Worm (Caenorhabditis elegans) whole organism, L4 larva: Measurements from ENCODE around the gene Y48C3A.5.

ENCODE experiments used
- D1046.2 ChIP-seq: fragments of 200-800 bp; sonication (Bioruptor generic); IDR thresholded peaks from 2 replicates; pipeline ENCODE4 v1.3.6; 2022; ENCODE audit warnings: missing genetic modification characterization, missing compliant biosample characterization
- F44E2.7 ChIP-seq: fragments of 200-800 bp; sonication (Bioruptor generic); IDR thresholded peaks from 2 replicates; pipeline ENCODE4 v2.1.2; 2022; ENCODE audit warnings: missing genetic modification characterization, missing compliant biosample characterization
- T20F7.1 ChIP-seq: fragments of 200-800 bp; sonication (Bioruptor generic); optimal IDR thresholded peaks from 2 replicates; lab custom pipeline; 2018; ENCODE audit warnings: mild to moderate bottlenecking, missing genetic modification characterization, missing compliant biosample characterization
- T26A8.4 ChIP-seq: fragments of 200-800 bp; sonication (Bioruptor generic); IDR thresholded peaks from 2 replicates; pipeline ENCODE4 v1.3.6; 2022; ENCODE audit warnings: missing genetic modification characterization, missing compliant biosample characterization
- Y105C5A.15 ChIP-seq: fragments of 200-800 bp; sonication (Bioruptor generic); IDR thresholded peaks from 2 replicates; pipeline ENCODE4 v1.3.6; 2022; ENCODE audit warnings: missing genetic modification characterization, missing compliant biosample characterization
- Y48G9A.11 ChIP-seq: fragments of 200-800 bp; sonication (Bioruptor generic); IDR thresholded peaks from 2 replicates; pipeline ENCODE4 v1.3.6; 2022; ENCODE audit warnings: missing genetic modification reagents, missing genetic modification characterization, missing compliant biosample characterization
- Y75B8A.6 ChIP-seq: fragments of 200-800 bp; sonication (Bioruptor generic); IDR thresholded peaks from 2 replicates; pipeline ENCODE4 v1.3.6; 2022; ENCODE audit warnings: missing genetic modification reagents, missing genetic modification characterization, missing compliant biosample characterization
- ZK546.5 ChIP-seq, 2 experiments: sonication (generic microtip); optimal IDR thresholded peaks; 2 replicates each; lab custom pipeline; 2017; ENCODE audit warnings: missing biosample characterization in 2 of 2, missing genetic modification characterization in 2 of 2
- aha-1 ChIP-seq: fragments of 150-350 bp; peaks from one replicate; lab custom pipeline; 2014; ENCODE audit warnings: missing biosample characterization, missing genetic modification characterization
- ama-1 ChIP-seq: fragments of 150-350 bp; optimal IDR thresholded peaks from 2 replicates; lab custom pipeline; 2014; ENCODE audit warnings: inconsistent platforms, mixed read lengths
- ceh-20 ChIP-seq: fragments of 200-800 bp; sonication (Bioruptor generic); IDR thresholded peaks from 2 replicates; pipeline ENCODE4 v1.3.6; 2022; ENCODE audit warnings: missing genetic modification reagents, missing genetic modification characterization, missing compliant biosample characterization
- dmd-6 ChIP-seq: fragments of 200-800 bp; sonication (Bioruptor generic); IDR thresholded peaks from 2 replicates; pipeline ENCODE4 v1.3.6; 2022; ENCODE audit warnings: missing genetic modification reagents, missing genetic modification characterization, missing compliant biosample characterization
- dpl-1 ChIP-seq: fragments of 150-350 bp; optimal IDR thresholded peaks from 2 replicates; lab custom pipeline; 2014; ENCODE audit warnings: missing biosample characterization, missing genetic modification reagents, missing genetic modification characterization
- duxl-1 ChIP-seq: sonication (generic microtip); optimal IDR thresholded peaks from 2 replicates; lab custom pipeline; 2016; ENCODE audit warnings: mild to moderate bottlenecking, missing genetic modification characterization, moderate library complexity, missing compliant biosample characterization; ENCODE audit not compliant: poor library complexity
- dve-1 ChIP-seq: sonication (generic microtip); optimal IDR thresholded peaks from 2 replicates; lab custom pipeline; 2017; ENCODE audit warnings: antibody characterized with exemption, mild to moderate bottlenecking, missing genetic modification characterization, missing compliant biosample characterization; ENCODE audit not compliant: insufficient read depth
- fkh-10 ChIP-seq: fragments of 150-350 bp; optimal IDR thresholded peaks from 2 replicates; lab custom pipeline; 2014; ENCODE audit warnings: missing biosample characterization, missing genetic modification reagents, missing genetic modification characterization
- gei-8 ChIP-seq: fragments of 200-800 bp; sonication (Bioruptor generic); optimal IDR thresholded peaks from 2 replicates; lab custom pipeline; 2018; ENCODE audit warnings: mild to moderate bottlenecking, missing genetic modification characterization, missing compliant biosample characterization
- hif-1 ChIP-seq, 2 experiments: sonication (generic microtip); optimal IDR thresholded peaks; 2 replicates each; lab custom pipeline; 2016 to 2017; ENCODE audit warnings: missing compliant biosample characterization in 2 of 2, missing genetic modification characterization in 2 of 2, missing genetic modification reagents in 2 of 2, missing genotype in 2 of 2, mild to moderate bottlenecking in 1 of 2
- hlh-11 ChIP-seq: fragments of 200-800 bp; sonication (Bioruptor generic); optimal IDR thresholded peaks from 2 replicates; lab custom pipeline; 2018; ENCODE audit warnings: mild to moderate bottlenecking, missing genetic modification characterization, missing compliant biosample characterization
- hlh-30 ChIP-seq: sonication (generic microtip); optimal IDR thresholded peaks from 2 replicates; lab custom pipeline; 2017; ENCODE audit warnings: antibody characterized with exemption, mild to moderate bottlenecking, missing genetic modification characterization, missing compliant biosample characterization; ENCODE audit not compliant: insufficient read depth
- jun-1 ChIP-seq: fragments of 150-350 bp; optimal IDR thresholded peaks from 2 replicates; lab custom pipeline; 2014; ENCODE audit warnings: missing biosample characterization, missing genetic modification reagents, missing genetic modification characterization
- lin-29 ChIP-seq: fragments of 200-800 bp; sonication (Bioruptor generic); IDR thresholded peaks from 2 replicates; pipeline ENCODE4 v1.3.6; 2022; ENCODE audit warnings: missing genetic modification reagents, missing genetic modification characterization, missing compliant biosample characterization
- lir-3 ChIP-seq: sonication (generic microtip); optimal IDR thresholded peaks from 2 replicates; lab custom pipeline; 2016; ENCODE audit warnings: mild to moderate bottlenecking, missing genetic modification characterization, missing compliant biosample characterization
- madf-9 ChIP-seq: fragments of 200-800 bp; sonication (Bioruptor generic); conservative IDR thresholded peaks from 2 replicates; pipeline ENCODE4 v1.3.6; 2022; ENCODE audit warnings: missing genetic modification reagents, missing genetic modification characterization, missing compliant biosample characterization
- mdl-1 ChIP-seq, 2 experiments: fragments of 150-350 bp in 1 of 2; sonication (generic microtip) in 1 of 2; optimal IDR thresholded peaks; 2 replicates each; lab custom pipeline; 2014 to 2017; ENCODE audit warnings: missing biosample characterization in 2 of 2, missing genetic modification characterization in 2 of 2
- mdt-29 ChIP-seq: fragments of 200-800 bp; sonication (Bioruptor generic); IDR thresholded peaks from 2 replicates; pipeline ENCODE4 v1.3.6; 2022; ENCODE audit warnings: missing genetic modification reagents, missing genetic modification characterization, missing compliant biosample characterization
- mxl-2 ChIP-seq: fragments of 200-800 bp; sonication (Bioruptor generic); conservative IDR thresholded peaks from 2 replicates; pipeline ENCODE4 v1.3.6; 2022; ENCODE audit warnings: missing genetic modification reagents, missing genetic modification characterization, missing compliant biosample characterization
- mxl-3 ChIP-seq: fragments of 200-800 bp; sonication (Bioruptor generic); optimal IDR thresholded peaks from 2 replicates; lab custom pipeline; 2018; ENCODE audit warnings: mild to moderate bottlenecking, missing genetic modification characterization, missing compliant biosample characterization
- nhr-10 ChIP-seq: fragments of 150-350 bp; optimal IDR thresholded peaks from 2 replicates; lab custom pipeline; 2014; ENCODE audit warnings: missing biosample characterization, missing genetic modification characterization
- nhr-102 ChIP-seq: sonication (generic microtip); optimal IDR thresholded peaks from 2 replicates; lab custom pipeline; 2016; ENCODE audit warnings: mild to moderate bottlenecking, missing genetic modification characterization, moderate library complexity, missing compliant biosample characterization
- nhr-25 ChIP-seq: sonication (generic microtip); optimal IDR thresholded peaks from 2 replicates; lab custom pipeline; 2017; ENCODE audit warnings: missing genetic modification characterization, mild to moderate bottlenecking, missing compliant biosample characterization, antibody characterized with exemption, moderate library complexity, borderline replicate concordance; ENCODE audit not compliant: insufficient read depth
- nhr-28 ChIP-seq: fragments of 150-350 bp; optimal IDR thresholded peaks from 2 replicates; lab custom pipeline; 2014; ENCODE audit warnings: missing biosample characterization, missing genetic modification characterization
- nhr-48 ChIP-seq: sonication (generic microtip); optimal IDR thresholded peaks from 2 replicates; lab custom pipeline; 2016; ENCODE audit warnings: mild to moderate bottlenecking, missing genetic modification characterization, missing compliant biosample characterization
- nhr-6 ChIP-seq: fragments of 150-350 bp; optimal IDR thresholded peaks from 2 replicates; lab custom pipeline; 2014; ENCODE audit warnings: missing biosample characterization, missing genetic modification characterization
- php-3 ChIP-seq: fragments of 200-800 bp; sonication (Bioruptor generic); IDR thresholded peaks from 2 replicates; pipeline ENCODE4 v1.3.6; 2022; ENCODE audit warnings: missing genetic modification reagents, missing genetic modification characterization, missing compliant biosample characterization
- rbr-2 ChIP-seq: sonication (generic microtip); optimal IDR thresholded peaks from 2 replicates; lab custom pipeline; 2016; ENCODE audit warnings: missing genotype, missing genetic modification characterization, missing compliant biosample characterization
- sdz-12 ChIP-seq: fragments of 200-800 bp; sonication (Bioruptor generic); optimal IDR thresholded peaks from 2 replicates; lab custom pipeline; 2018; ENCODE audit warnings: mild to moderate bottlenecking, missing genetic modification characterization, missing compliant biosample characterization
- snpc-1.2 ChIP-seq: fragments of 200-800 bp; sonication (Bioruptor generic); IDR thresholded peaks from 2 replicates; pipeline ENCODE4 v1.3.6; 2022; ENCODE audit warnings: missing genetic modification reagents, missing genetic modification characterization, missing compliant biosample characterization
- tra-1 ChIP-seq: fragments of 200-800 bp; sonication (Bioruptor generic); IDR thresholded peaks from 2 replicates; pipeline ENCODE4 v1.3.6; 2022; ENCODE audit warnings: missing genetic modification reagents, missing genetic modification characterization, missing compliant biosample characterization
- unc-130 ChIP-seq: sonication (generic microtip); optimal IDR thresholded peaks from 2 replicates; lab custom pipeline; 2016; ENCODE audit warnings: missing genetic modification reagents, missing genetic modification characterization, missing compliant biosample characterization
- unc-62 ChIP-seq, 3 experiments: fragments of 150-350 bp in 1 of 3; sonication (generic microtip); optimal IDR thresholded peaks in 2 of 3; peaks in 1 of 3; 1 replicate in 1 of 3; 2 replicates in 2 of 3; lab custom pipeline; 2014 to 2017; ENCODE audit warnings: missing biosample characterization in 3 of 3, missing genetic modification characterization in 3 of 3, missing genetic modification reagents in 3 of 3, missing genotype in 1 of 3
- zip-11 ChIP-seq: fragments of 200-800 bp; sonication (Bioruptor generic); IDR thresholded peaks from 2 replicates; pipeline ENCODE4 v1.3.6; 2022; ENCODE audit warnings: missing genetic modification characterization, missing compliant biosample characterization
- ztf-11 ChIP-seq: fragments of 150-350 bp; optimal IDR thresholded peaks from 2 replicates; lab custom pipeline; 2014; ENCODE audit warnings: missing biosample characterization, missing genetic modification characterization

Y48C3A.5 gene

DNA sequence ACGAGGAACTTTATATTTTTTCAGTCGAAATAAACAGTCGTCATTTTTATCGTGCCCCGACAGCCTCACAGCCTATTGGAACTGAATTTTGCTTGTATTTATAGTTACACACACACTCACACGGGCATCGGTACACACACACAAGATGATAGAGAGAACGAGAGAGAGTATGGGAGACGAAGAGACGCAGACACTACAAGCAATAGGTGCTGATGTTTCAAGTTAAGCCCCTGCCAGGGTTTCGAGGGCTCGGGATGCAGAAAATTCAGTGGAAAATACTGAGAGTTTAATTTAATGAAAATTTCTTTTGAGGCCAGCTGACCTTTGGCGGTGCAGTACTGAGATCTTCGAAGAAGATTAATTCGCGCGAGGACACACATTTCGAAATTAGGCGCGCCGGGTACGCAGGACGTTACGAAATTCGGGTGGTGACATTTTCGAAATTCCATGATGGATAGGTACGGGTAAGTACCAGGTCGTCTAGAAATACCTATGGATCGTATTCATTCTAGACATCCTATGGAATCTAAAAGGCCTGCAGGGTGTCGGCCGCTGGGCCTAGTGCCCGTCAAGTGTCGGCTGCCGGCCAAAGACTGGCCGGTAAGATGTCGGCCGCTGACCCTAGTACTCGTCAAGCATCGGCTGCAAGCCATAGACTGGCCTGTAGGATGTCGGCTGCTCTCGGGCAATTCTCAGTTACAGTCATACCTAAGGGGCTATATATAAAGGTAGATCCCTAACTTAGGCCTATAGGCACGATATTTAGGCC, 19.8 kb downstream of the Y48C3A.5 start (continued):
- TF ChIP-seq unc-62 (GFP tag; optimal IDR thresholded peaks at IDR 0.05 in 1 of 2; lab: Kevin White, UChicago) (peak in 1 of 2 experiments; percentile 84), unc-62 (tag; optimal IDR thresholded peaks at IDR 0.05; lab: Kevin White, UChicago) (no peak), T26A8.4 (GFP tag; lab: Robert Waterston, UW) (0 out of 2 replicates have a peak, but pooled peaks have one; percentile 8)

DNA sequence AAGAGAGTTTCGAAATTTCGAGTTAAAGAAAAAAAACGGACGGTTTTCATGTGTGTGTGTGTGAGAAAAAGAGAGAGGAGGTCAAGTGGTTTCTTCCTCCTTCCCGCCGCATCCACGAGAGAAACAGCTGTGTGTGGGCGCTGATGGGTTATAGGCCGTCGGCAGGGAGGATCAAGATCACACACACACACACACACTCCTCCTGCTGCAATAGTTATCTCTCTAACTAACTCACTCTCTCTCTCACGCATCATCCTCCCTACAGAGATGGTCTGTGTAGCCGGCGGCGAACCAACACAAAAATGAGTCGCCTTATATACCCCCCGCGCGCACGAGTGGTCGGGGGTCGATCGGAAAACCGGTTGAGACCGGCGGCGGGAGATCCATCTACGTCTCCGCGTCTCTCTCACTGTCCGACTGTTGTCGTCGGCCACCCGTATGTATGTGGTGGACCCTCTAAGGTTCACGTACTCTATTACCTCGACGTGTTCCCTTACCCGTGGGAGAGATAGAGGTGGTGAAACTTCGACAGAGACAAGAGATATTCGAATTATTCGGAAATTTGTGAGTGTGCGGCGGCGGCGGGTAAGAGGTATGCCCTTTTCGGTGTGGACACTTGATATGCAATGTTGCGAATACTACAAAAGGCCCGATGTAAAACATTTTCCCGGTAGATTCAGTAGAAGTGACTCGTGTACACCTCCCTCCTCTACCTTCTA, 20.7 kb downstream of the Y48C3A.5 start:
- peak; percentile 95 for TF ChIP-seq aha-1 (tag; lab: Kevin White, UChicago)
- TF ChIP-seq lin-29, result no peak
- TF ChIP-seq mdt-29, result no peak
- no peak for TF ChIP-seq T20F7.1
- peak; percentile 16 for TF ChIP-seq duxl-1 (tag; lab: Kevin White, UChicago)
- 0 out of 2 replicates have a peak, but pooled peaks have one; percentile 19 for TF ChIP-seq madf-9 (GFP tag; lab: Robert Waterston, UW)
- TF ChIP-seq unc-130 (GFP tag; lab: Kevin White, UChicago), result no peak
- TF ChIP-seq tra-1 (GFP tag; lab: Robert Waterston, UW), result 0 out of 2 replicates have a peak, but pooled peaks have one; percentile 8
- TF ChIP-seq zip-11 (GFP tag; lab: Robert Waterston, UW), result no peak
- TF ChIP-seq F44E2.7 (GFP tag; lab: Robert Waterston, UW), result no peak
- TF ChIP-seq D1046.2 (GFP tag; lab: Robert Waterston, UW), result no peak
- peak; percentile 32 for TF ChIP-seq nhr-10 (tag; lab: Kevin White, UChicago)
- no peak for TF ChIP-seq ceh-20 (GFP tag; lab: Robert Waterston, UW)
- no peak for TF ChIP-seq ZK546.5 (tag; optimal IDR thresholded peaks at IDR 0.05; lab: Kevin White, UChicago)
- peak; percentile 26; the same call in 1 of the 2 replicates for TF ChIP-seq dmd-6 (GFP tag; lab: Robert Waterston, UW)
- TF ChIP-seq ama-1 (lab: Kevin White, UChicago), result peak; percentile 87
- no peak for TF ChIP-seq jun-1 (tag; lab: Kevin White, UChicago)
- peak; percentile 5 for TF ChIP-seq nhr-6 (tag; lab: Kevin White, UChicago)
- no peak for TF ChIP-seq Y48G9A.11
- TF ChIP-seq mxl-2, result no peak
- TF ChIP-seq Y105C5A.15 (GFP tag; lab: Robert Waterston, UW), result no peak
- TF ChIP-seq lir-3 (tag; lab: Kevin White, UChicago), result no peak
- TF ChIP-seq nhr-25 (tag; lab: Kevin White, UChicago), result peak; percentile 75
- TF ChIP-seq mdl-1 (tag; optimal IDR thresholded peaks at IDR 0.05; lab: Kevin White, UChicago), result peak; percentile 67 to 79
- TF ChIP-seq nhr-48, result peak; percentile 37
- no peak for TF ChIP-seq fkh-10 (GFP tag; lab: Kevin White, UChicago)
- peak; percentile 79 for TF ChIP-seq hlh-30 (tag; lab: Kevin White, UChicago)
- TF ChIP-seq hlh-11 (tag; lab: Kevin White, UChicago), result peak; percentile 94
- TF ChIP-seq Y75B8A.6 (GFP tag; lab: Robert Waterston, UW), result no peak
- TF ChIP-seq dve-1 (tag; lab: Kevin White, UChicago), result peak; percentile 25
- TF ChIP-seq unc-62 (GFP tag; optimal IDR thresholded peaks at IDR 0.05 in 1 of 2; lab: Kevin White, UChicago), result peak in 1 of 2 experiments; percentile 99
- no peak for TF ChIP-seq unc-62 (tag; optimal IDR thresholded peaks at IDR 0.05; lab: Kevin White, UChicago)
- TF ChIP-seq nhr-102 (tag; lab: Kevin White, UChicago), result peak; percentile 2
- TF ChIP-seq sdz-12 (GFP tag; lab: Kevin White, UChicago), result no peak
- TF ChIP-seq rbr-2 (tag; lab: Kevin White, UChicago), result peak; percentile 34
- no peak for TF ChIP-seq snpc-1.2 (GFP tag; lab: Robert Waterston, UW)
- no peak for TF ChIP-seq ztf-11
- TF ChIP-seq nhr-28 (tag; lab: Kevin White, UChicago), result peak; percentile 94
- peak; percentile 72 for TF ChIP-seq mxl-3
- TF ChIP-seq dpl-1, result peak; percentile 13
- TF ChIP-seq gei-8 (GFP tag; lab: Kevin White, UChicago), result no peak
- no peak for TF ChIP-seq php-3 (GFP tag; lab: Robert Waterston, UW)
- peak in 1 of 2 experiments; percentile 4 for TF ChIP-seq hif-1 (tag; optimal IDR thresholded peaks at IDR 0.05; lab: Kevin White, UChicago)
